Fruit fly (Drosophila melanogaster) whole organism, embryonic: ENCODE measurements around the gene Ttc26.

Source experiments
- Adf1 ChIP-seq: fragments of 200-800 bp; sonication (Bioruptor generic); IDR thresholded peaks from 2 replicates; pipeline ENCODE4 v1.3.6; 2022; ENCODE audit warnings: missing biosample characterization, missing genetic modification characterization
- BtbVII ChIP-seq: fragments of 200-800 bp; sonication (Bioruptor generic); optimal IDR thresholded peaks from 3 replicates; lab custom pipeline; 2017; ENCODE audit warnings: missing biosample characterization, mild to moderate bottlenecking, missing genetic modification characterization
- CG10147 ChIP-seq: fragments of 200-800 bp; sonication (Bioruptor generic); optimal IDR thresholded peaks from 2 replicates; lab custom pipeline; 2019; ENCODE audit warnings: missing biosample characterization, mild to moderate bottlenecking, missing genetic modification characterization, moderate library complexity
- CG13424 ChIP-seq: fragments of 200-800 bp; sonication (Bioruptor generic); optimal IDR thresholded peaks from 2 replicates; lab custom pipeline; 2019; ENCODE audit warnings: missing biosample characterization, mild to moderate bottlenecking, missing genetic modification characterization, moderate library complexity
- CG13894 ChIP-seq: fragments of 200-800 bp; sonication (Bioruptor generic); optimal IDR thresholded peaks from 3 replicates; lab custom pipeline; 2018; ENCODE audit warnings: missing biosample characterization, mild to moderate bottlenecking, missing genetic modification characterization, moderate library complexity
- CG14050 ChIP-seq: fragments of 200-800 bp; sonication (Bioruptor generic); IDR thresholded peaks from 3 replicates; pipeline ENCODE4 v1.3.6; 2022; ENCODE audit warnings: missing biosample characterization, missing genetic modification characterization
- CG16779 ChIP-seq: fragments of 200-800 bp; sonication (Bioruptor generic); IDR thresholded peaks from 2 replicates; pipeline ENCODE4 v1.3.6; 2022; ENCODE audit warnings: missing biosample characterization, missing genetic modification characterization
- CG17612 ChIP-seq: fragments of 200-800 bp; sonication (Bioruptor generic); IDR thresholded peaks from 2 replicates; pipeline ENCODE4 v1.3.6; 2022; ENCODE audit warnings: missing biosample characterization, missing genetic modification characterization
- CG17829 ChIP-seq: fragments of 200-800 bp; optimal IDR thresholded peaks from 2 replicates; lab custom pipeline; 2019; ENCODE audit warnings: missing biosample characterization, mild to moderate bottlenecking, missing genetic modification characterization, moderate library complexity
- CG1792 ChIP-seq: fragments of 200-800 bp; sonication (Bioruptor generic); optimal IDR thresholded peaks from 2 replicates; lab custom pipeline; 2016; ENCODE audit warnings: missing biosample characterization, missing genetic modification characterization
- CG18262 ChIP-seq: fragments of 200-800 bp; optimal IDR thresholded peaks from 3 replicates; lab custom pipeline; 2019; ENCODE audit warnings: missing biosample characterization, mild to moderate bottlenecking, missing genetic modification characterization, moderate library complexity
- CG2116 ChIP-seq: fragments of 200-800 bp; sonication (Bioruptor generic); optimal IDR thresholded peaks from 3 replicates; lab custom pipeline; 2018; ENCODE audit warnings: missing biosample characterization, mild to moderate bottlenecking, missing genetic modification characterization
- CG2120 ChIP-seq: fragments of 200-800 bp; sonication (Bioruptor generic); optimal IDR thresholded peaks from 3 replicates; lab custom pipeline; 2016; ENCODE audit warnings: missing biosample characterization, missing genetic modification characterization
- CG31388 ChIP-seq: fragments of 200-800 bp; sonication (Bioruptor generic); optimal IDR thresholded peaks from 2 replicates; lab custom pipeline; 2016; ENCODE audit warnings: missing biosample characterization, missing genetic modification characterization
- CG32532 ChIP-seq: fragments of 200-800 bp; sonication (Bioruptor generic); IDR thresholded peaks from 2 replicates; pipeline ENCODE4 v1.3.6; 2022; ENCODE audit warnings: missing biosample characterization, missing genetic modification characterization
- CG4360 ChIP-seq: fragments of 200-800 bp; sonication (Bioruptor generic); IDR thresholded peaks from 2 replicates; pipeline ENCODE4 v1.3.6; 2022; ENCODE audit warnings: missing biosample characterization, missing genetic modification characterization
- CG4820 ChIP-seq: fragments of 200-800 bp; sonication (Bioruptor generic); optimal IDR thresholded peaks from 3 replicates; lab custom pipeline; 2016; ENCODE audit warnings: missing biosample characterization, missing genetic modification characterization
- CG7745 ChIP-seq: fragments of 200-800 bp; sonication (Bioruptor generic); optimal IDR thresholded peaks from 2 replicates; lab custom pipeline; 2018; ENCODE audit warnings: missing biosample characterization, mild to moderate bottlenecking, missing genetic modification characterization, moderate library complexity
- CG7928 ChIP-seq: fragments of 200-800 bp; sonication (Bioruptor generic); optimal IDR thresholded peaks from 2 replicates; lab custom pipeline; 2017; ENCODE audit warnings: missing biosample characterization, mild to moderate bottlenecking, missing genetic modification characterization
- CG8924 ChIP-seq: fragments of 200-800 bp; optimal IDR thresholded peaks from 3 replicates; lab custom pipeline; 2019; ENCODE audit warnings: missing biosample characterization, mild to moderate bottlenecking, missing genetic modification characterization, moderate library complexity
- CG9609 ChIP-seq: fragments of 200-800 bp; sonication (Bioruptor generic); optimal IDR thresholded peaks from 3 replicates; lab custom pipeline; 2016; ENCODE audit warnings: missing biosample characterization, missing genetic modification characterization
- Dp ChIP-seq: fragments of 200-800 bp; sonication (Bioruptor generic); optimal IDR thresholded peaks from 2 replicates; lab custom pipeline; 2018; ENCODE audit warnings: missing biosample characterization, mild to moderate bottlenecking, missing genetic modification characterization, moderate library complexity
- Ets97D ChIP-seq: fragments of 200-800 bp; sonication (Bioruptor generic); optimal IDR thresholded peaks from 3 replicates; lab custom pipeline; 2016; ENCODE audit warnings: missing biosample characterization, missing genetic modification characterization
- Fer3 ChIP-seq: fragments of 200-800 bp; sonication (Bioruptor generic); optimal IDR thresholded peaks from 2 replicates; lab custom pipeline; 2018; ENCODE audit warnings: missing biosample characterization, mild to moderate bottlenecking, missing genetic modification characterization, moderate library complexity
- Hmx ChIP-seq: fragments of 200-800 bp; sonication (Bioruptor generic); optimal IDR thresholded peaks from 2 replicates; lab custom pipeline; 2016; ENCODE audit warnings: missing biosample characterization, missing genetic modification characterization
- Meics ChIP-seq: fragments of 200-800 bp; sonication (Bioruptor generic); optimal IDR thresholded peaks from 2 replicates; lab custom pipeline; 2017; ENCODE audit warnings: missing biosample characterization, mild to moderate bottlenecking, missing genetic modification characterization
- Mes4 ChIP-seq: fragments of 200-800 bp; sonication (Bioruptor generic); optimal IDR thresholded peaks from 2 replicates; lab custom pipeline; 2016; ENCODE audit warnings: missing biosample characterization, missing genetic modification characterization
- NC2α ChIP-seq: fragments of 200-800 bp; sonication (Bioruptor generic); optimal IDR thresholded peaks from 2 replicates; lab custom pipeline; 2016; ENCODE audit warnings: missing biosample characterization, missing genetic modification characterization
- Nf-YB ChIP-seq: fragments of 200-800 bp; sonication (Bioruptor generic); optimal IDR thresholded peaks from 3 replicates; lab custom pipeline; 2019; ENCODE audit warnings: missing biosample characterization, mild to moderate bottlenecking, missing genetic modification characterization, moderate library complexity
- bcd ChIP-seq: fragments of 200-800 bp; sonication (Bioruptor generic); optimal IDR thresholded peaks from 2 replicates; lab custom pipeline; 2017; ENCODE audit warnings: missing biosample characterization, mild to moderate bottlenecking, missing genetic modification characterization
- chn ChIP-seq: fragments of 200-800 bp; sonication (Bioruptor generic); optimal IDR thresholded peaks from 2 replicates; lab custom pipeline; 2016; ENCODE audit warnings: missing biosample characterization, missing genetic modification characterization
- da ChIP-seq: fragments of 200-800 bp; sonication (Bioruptor generic); optimal IDR thresholded peaks from 2 replicates; lab custom pipeline; 2016; ENCODE audit warnings: missing biosample characterization, missing genetic modification characterization
- en ChIP-seq: fragments of 200-800 bp; sonication (Bioruptor generic); optimal IDR thresholded peaks from 2 replicates; lab custom pipeline; 2016; ENCODE audit warnings: missing biosample characterization, missing genetic modification characterization
- fd3F ChIP-seq: fragments of 200-800 bp; sonication (Bioruptor generic); optimal IDR thresholded peaks from 2 replicates; lab custom pipeline; 2018; ENCODE audit warnings: missing biosample characterization, mild to moderate bottlenecking, missing genetic modification characterization, moderate library complexity
- gcm ChIP-seq: fragments of 200-800 bp; sonication (Bioruptor generic); optimal IDR thresholded peaks from 2 replicates; lab custom pipeline; 2019; ENCODE audit warnings: missing biosample characterization, mild to moderate bottlenecking, missing genetic modification characterization, moderate library complexity
- gcm2 ChIP-seq: fragments of 200-800 bp; sonication (Bioruptor generic); optimal IDR thresholded peaks from 2 replicates; lab custom pipeline; 2016; ENCODE audit warnings: missing biosample characterization, missing genetic modification characterization
- jigr1 ChIP-seq: fragments of 200-800 bp; sonication (Bioruptor generic); IDR thresholded peaks from 3 replicates; pipeline ENCODE4 v1.3.6; 2022; ENCODE audit warnings: missing biosample characterization, missing genetic modification characterization
- lilli ChIP-seq: fragments of 200-800 bp; sonication (Bioruptor generic); optimal IDR thresholded peaks from 3 replicates; lab custom pipeline; 2016; ENCODE audit warnings: missing biosample characterization, missing genetic modification characterization
- lov ChIP-seq, 2 experiments: fragments of 200-800 bp in 1 of 2; fragments of >200 bp in 1 of 2; sonication (Bioruptor generic) in 1 of 2; IDR thresholded peaks in 1 of 2; optimal IDR thresholded peaks in 1 of 2; 2 replicates in 1 of 2; 3 replicates in 1 of 2; pipeline versions ENCODE4 v1.3.6 to Lab custom; 2017 to 2022; ENCODE audit warnings: missing biosample characterization in 1 of 2, missing genetic modification characterization in 1 of 2
- odd ChIP-seq: fragments of 200-800 bp; sonication (Bioruptor generic); optimal IDR thresholded peaks from 2 replicates; lab custom pipeline; 2017; ENCODE audit warnings: missing biosample characterization, mild to moderate bottlenecking, missing genetic modification characterization
- p53 ChIP-seq: fragments of 200-800 bp; sonication (Bioruptor generic); optimal IDR thresholded peaks from 2 replicates; lab custom pipeline; 2016; ENCODE audit warnings: missing biosample characterization, missing genetic modification characterization
- pan ChIP-seq, 4 experiments: fragments of >200 bp in 3 of 4; fragments of 200-800 bp in 1 of 4; sonication (Bioruptor generic) in 1 of 4; optimal IDR thresholded peaks in 3 of 4; IDR thresholded peaks in 1 of 4; 2 replicates each; pipeline versions ENCODE4 v1.3.6 to Lab custom; 2017 to 2022; ENCODE audit warnings: missing biosample characterization in 2 of 4, missing genetic modification characterization in 2 of 4, mixed read lengths in 1 of 4
- pita ChIP-seq: fragments of 200-800 bp; sonication (Bioruptor generic); optimal IDR thresholded peaks from 2 replicates; lab custom pipeline; 2017; ENCODE audit warnings: missing biosample characterization, mild to moderate bottlenecking, missing genetic modification characterization
- run ChIP-seq: fragments of 200-800 bp; sonication (Bioruptor generic); optimal IDR thresholded peaks from 3 replicates; lab custom pipeline; 2018; ENCODE audit warnings: missing biosample characterization, mild to moderate bottlenecking, missing genetic modification characterization
- sima ChIP-seq: fragments of 200-800 bp; sonication (Bioruptor generic); optimal IDR thresholded peaks from 2 replicates; lab custom pipeline; 2016; ENCODE audit warnings: missing biosample characterization, missing genetic modification characterization
- tgo ChIP-seq: fragments of 200-800 bp; sonication (Bioruptor generic); IDR thresholded peaks from 3 replicates; pipeline ENCODE4 v1.3.6; 2022; ENCODE audit warnings: missing biosample characterization, missing genetic modification characterization
- toy ChIP-seq: fragments of 200-800 bp; sonication (Bioruptor generic); IDR thresholded peaks from 2 replicates; pipeline ENCODE4 v1.3.6; 2022; ENCODE audit warnings: missing biosample characterization, missing genetic modification characterization

Ttc26 gene

DNA sequence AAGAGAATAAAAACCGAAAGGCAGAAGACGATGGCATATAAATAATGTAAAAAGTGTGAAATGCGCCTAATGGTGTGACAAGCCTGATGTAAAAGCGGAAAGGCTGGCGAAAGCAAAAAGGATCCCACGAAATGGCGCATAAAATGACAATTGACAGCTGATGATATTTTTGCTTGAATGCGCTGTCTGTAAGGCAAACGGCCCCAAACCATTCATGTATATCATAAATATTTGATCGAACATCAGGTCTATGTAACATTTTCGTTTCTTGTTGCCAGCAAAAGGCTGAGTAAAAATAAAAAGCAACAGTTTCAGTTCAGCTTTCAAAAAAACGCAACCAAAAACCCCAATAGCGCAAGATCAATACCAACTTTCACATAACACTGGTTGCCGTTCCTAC is 29.9 kb upstream of the Ttc26 start, which contains the start of gene CG4520:
Gene CG4520 (plus strand): TSS at position 301 of the 400 bp plus-strand sequence.
- no peak for TF ChIP-seq CG4820 (GFP tag; lab: Kevin White, UChicago)
- TF ChIP-seq CG4360 = no peak
- TF ChIP-seq fd3F (GFP tag; lab: Kevin White, UChicago) = no peak
- no peak for TF ChIP-seq Nf-YB (GFP tag; lab: Kevin White, UChicago)
- TF ChIP-seq sima = no peak
- no peak for TF ChIP-seq NC2α (GFP tag; lab: Kevin White, UChicago)
- no peak for TF ChIP-seq CG17612 (GFP tag; lab: Robert Waterston, UW)
- no peak for TF ChIP-seq CG8924
- TF ChIP-seq gcm2 (GFP tag; lab: Kevin White, UChicago) = no peak
- TF ChIP-seq gcm (GFP tag; lab: Kevin White, UChicago) = no peak
- no peak for TF ChIP-seq en
- no peak for TF ChIP-seq CG17829 (tag; lab: Kevin White, UChicago)
- no peak for TF ChIP-seq CG13894 (tag; lab: Kevin White, UChicago)
- no peak for TF ChIP-seq odd
- TF ChIP-seq pan (optimal IDR thresholded peaks at IDR 0.05; lab: Kevin White, UChicago) = no peak
- no peak for TF ChIP-seq pan (GFP tag; optimal IDR thresholded peaks at IDR 0.05 in 1 of 2, IDR thresholded peaks at IDR 0.05 in 1 of 2)
- no peak for TF ChIP-seq CG13424 (tag; lab: Kevin White, UChicago)
- TF ChIP-seq run (tag; lab: Kevin White, UChicago) = no peak
- no peak for TF ChIP-seq CG32532 (GFP tag; lab: Robert Waterston, UW)
- no peak for TF ChIP-seq toy (GFP tag; lab: Robert Waterston, UW)

DNA sequence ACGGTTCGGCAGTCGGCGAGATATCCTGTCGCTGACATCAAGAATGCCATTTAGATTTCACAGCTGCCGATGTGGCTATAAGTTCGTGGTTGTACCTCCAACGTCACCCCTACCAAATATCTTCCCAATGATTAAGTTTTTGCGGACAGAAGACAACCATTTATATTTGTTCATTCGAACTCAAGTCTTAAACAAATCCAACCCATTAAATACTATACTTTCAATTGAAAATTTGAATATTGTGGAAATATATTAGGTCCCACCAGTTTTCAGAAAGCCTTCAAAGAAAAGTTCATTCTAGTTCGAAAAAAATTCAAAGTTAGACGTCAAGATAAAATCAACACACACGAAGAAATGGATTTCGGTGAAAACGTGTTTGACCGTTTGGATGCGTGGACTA is 11.4 kb upstream of the Ttc26 start, which contains the start of gene CG12784:
Gene CG12784 (plus strand): TSS at position 301 of the 400 bp plus-strand sequence.
- TF ChIP-seq tgo (no peak), Mes4 (GFP tag; lab: Kevin White, UChicago) (no peak), chn (GFP tag; lab: Kevin White, UChicago) (no peak), CG18262 (tag; lab: Kevin White, UChicago) (no peak), bcd (GFP tag; lab: Kevin White, UChicago) (no peak), da (GFP tag; lab: Kevin White, UChicago) (no peak), CG2116 (GFP tag; lab: Kevin White, UChicago) (no peak), pita (GFP tag; lab: Kevin White, UChicago) (no peak), Fer3 (tag; lab: Kevin White, UChicago) (no peak), BtbVII (GFP tag; lab: Kevin White, UChicago) (no peak), CG9609 (no peak), jigr1 (GFP tag; lab: Robert Waterston, UW) (no peak), CG16779 (GFP tag; lab: Robert Waterston, UW) (no peak), Hmx (no peak), CG31388 (GFP tag; lab: Kevin White, UChicago) (no peak), lov (optimal IDR thresholded peaks at IDR 0.05; lab: Kevin White, UChicago) (no peak), lov (GFP tag; IDR thresholded peaks at IDR 0.05; lab: Robert Waterston, UW) (no peak), Meics (GFP tag; lab: Kevin White, UChicago) (no peak), Dp (GFP tag; lab: Kevin White, UChicago) (no peak)

DNA sequence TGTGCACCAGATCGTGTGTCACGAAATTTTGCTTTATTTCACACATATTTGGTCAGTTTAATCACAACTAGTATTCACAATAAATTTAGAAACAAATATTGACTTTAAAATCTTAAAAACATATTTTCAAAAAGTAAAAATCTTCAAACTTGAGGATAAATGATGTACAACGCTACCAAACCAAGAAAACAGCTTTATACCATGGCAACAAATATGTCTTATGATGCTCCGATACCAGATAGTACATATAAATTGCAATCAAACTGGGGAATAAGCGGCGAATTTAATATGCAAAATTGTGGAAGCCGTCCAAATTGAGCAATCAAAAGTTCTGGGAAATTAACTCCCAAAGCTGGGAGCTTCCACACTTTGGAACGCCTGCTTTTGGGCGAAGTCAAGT is 6.9 kb upstream of the Ttc26 start, which contains the start of gene CG5623:
Gene CG5623 (minus strand): TSS at position 101 of the 400 bp plus-strand sequence.
- TF ChIP-seq Ets97D = no peak
- TF ChIP-seq CG2120 (GFP tag; lab: Kevin White, UChicago) = no peak
- no peak for TF ChIP-seq p53
- no peak for TF ChIP-seq CG10147 (GFP tag; lab: Kevin White, UChicago)
- no peak for TF ChIP-seq Mes4 (GFP tag; lab: Kevin White, UChicago)
- no peak for TF ChIP-seq CG1792 (GFP tag; lab: Kevin White, UChicago)
- no peak for TF ChIP-seq lilli (GFP tag; lab: Kevin White, UChicago)
- TF ChIP-seq CG7928 (GFP tag; lab: Kevin White, UChicago) = no peak
- TF ChIP-seq Adf1 = no peak
- no peak for TF ChIP-seq CG7745 (tag; lab: Kevin White, UChicago)
- TF ChIP-seq CG14050 (GFP tag; lab: Robert Waterston, UW) = no peak
- no peak for TF ChIP-seq Dp (GFP tag; lab: Kevin White, UChicago)
